Fruit fly (Drosophila melanogaster) whole organism, embryonic: ENCODE results near the gene Tehao.

Source experiments
- Bteb2 ChIP-seq: fragments of 200-800 bp; sonication (Bioruptor generic); optimal IDR thresholded peaks from 2 replicates; lab custom pipeline; 2016; ENCODE audit warnings: missing biosample characterization, missing genetic modification characterization
- CG10654 ChIP-seq: fragments of 200-800 bp; sonication (Bioruptor generic); optimal IDR thresholded peaks from 2 replicates; lab custom pipeline; 2016; ENCODE audit warnings: missing biosample characterization, missing genetic modification characterization
- CG10979 ChIP-seq: fragments of 200-800 bp; sonication (Bioruptor generic); optimal IDR thresholded peaks from 2 replicates; lab custom pipeline; 2018; ENCODE audit warnings: missing biosample characterization, mild to moderate bottlenecking, missing genetic modification characterization, moderate library complexity
- CG11398 ChIP-seq: fragments of 200-800 bp; sonication (Bioruptor generic); optimal IDR thresholded peaks from 2 replicates; lab custom pipeline; 2016; ENCODE audit warnings: missing biosample characterization, missing genetic modification characterization
- CG12155 ChIP-seq: fragments of 200-800 bp; sonication (Bioruptor generic); optimal IDR thresholded peaks from 3 replicates; lab custom pipeline; 2016; ENCODE audit warnings: missing biosample characterization, missing genetic modification characterization
- CG12942 ChIP-seq: fragments of 200-800 bp; sonication (Bioruptor generic); optimal IDR thresholded peaks from 3 replicates; lab custom pipeline; 2016; ENCODE audit warnings: missing biosample characterization, missing genetic modification characterization
- CG1529 ChIP-seq: fragments of 200-800 bp; sonication (Bioruptor generic); optimal IDR thresholded peaks from 3 replicates; lab custom pipeline; 2018; ENCODE audit warnings: missing biosample characterization, missing genetic modification characterization
- CG17612 ChIP-seq: fragments of 200-800 bp; sonication (Bioruptor generic); IDR thresholded peaks from 2 replicates; pipeline ENCODE4 v1.3.6; 2022; ENCODE audit warnings: missing biosample characterization, missing genetic modification characterization
- CG17802 ChIP-seq: fragments of 200-800 bp; sonication (Bioruptor generic); optimal IDR thresholded peaks from 2 replicates; lab custom pipeline; 2018; ENCODE audit warnings: missing biosample characterization, mild to moderate bottlenecking, missing genetic modification characterization, moderate library complexity
- CG2116 ChIP-seq: fragments of 200-800 bp; sonication (Bioruptor generic); optimal IDR thresholded peaks from 3 replicates; lab custom pipeline; 2018; ENCODE audit warnings: missing biosample characterization, mild to moderate bottlenecking, missing genetic modification characterization
- CG2202 ChIP-seq: fragments of 200-800 bp; sonication (Bioruptor generic); optimal IDR thresholded peaks from 2 replicates; lab custom pipeline; 2018; ENCODE audit warnings: missing biosample characterization, mild to moderate bottlenecking, missing genetic modification characterization
- CG2678 ChIP-seq: fragments of 200-800 bp; sonication (Bioruptor generic); optimal IDR thresholded peaks from 3 replicates; lab custom pipeline; 2019; ENCODE audit warnings: missing biosample characterization, mild to moderate bottlenecking, missing genetic modification characterization, moderate library complexity
- CG3163 ChIP-seq: fragments of 200-800 bp; sonication (Bioruptor generic); optimal IDR thresholded peaks from 3 replicates; lab custom pipeline; 2016; ENCODE audit warnings: missing biosample characterization, missing genetic modification characterization
- CG32532 ChIP-seq: fragments of 200-800 bp; sonication (Bioruptor generic); IDR thresholded peaks from 2 replicates; pipeline ENCODE4 v1.3.6; 2022; ENCODE audit warnings: missing biosample characterization, missing genetic modification characterization
- CG4360 ChIP-seq: fragments of 200-800 bp; sonication (Bioruptor generic); IDR thresholded peaks from 2 replicates; pipeline ENCODE4 v1.3.6; 2022; ENCODE audit warnings: missing biosample characterization, missing genetic modification characterization
- CG7786 ChIP-seq: fragments of 200-800 bp; sonication (Bioruptor generic); optimal IDR thresholded peaks from 2 replicates; lab custom pipeline; 2016; ENCODE audit warnings: missing biosample characterization, missing genetic modification characterization
- Dbx ChIP-seq: fragments of 200-800 bp; sonication (Bioruptor generic); IDR thresholded peaks from 3 replicates; pipeline ENCODE4 v1.3.6; 2022; ENCODE audit warnings: missing biosample characterization, missing genetic modification characterization
- Dek ChIP-seq: fragments of 200-800 bp; sonication (Bioruptor generic); optimal IDR thresholded peaks from 3 replicates; lab custom pipeline; 2019; ENCODE audit warnings: missing biosample characterization, mild to moderate bottlenecking, missing genetic modification characterization, moderate library complexity
- Dp ChIP-seq: fragments of 200-800 bp; sonication (Bioruptor generic); optimal IDR thresholded peaks from 2 replicates; lab custom pipeline; 2018; ENCODE audit warnings: missing biosample characterization, mild to moderate bottlenecking, missing genetic modification characterization, moderate library complexity
- E2f2 ChIP-seq: fragments of 200-800 bp; sonication (Bioruptor generic); IDR thresholded peaks from 2 replicates; pipeline ENCODE4 v1.3.6; 2022; ENCODE audit warnings: missing biosample characterization, missing genetic modification characterization
- Ets65A ChIP-seq: fragments of 200-800 bp; sonication (Bioruptor generic); peaks from one replicate; lab custom pipeline; 2016; ENCODE audit warnings: missing biosample characterization, missing genetic modification characterization
- GATAe ChIP-seq: fragments of 200-800 bp; sonication (Bioruptor generic); conservative IDR thresholded peaks from 2 replicates; pipeline ENCODE4 v1.3.6; 2022; ENCODE audit warnings: missing biosample characterization, missing genetic modification characterization
- HLH54F ChIP-seq: fragments of 200-800 bp; sonication (Bioruptor generic); optimal IDR thresholded peaks from 3 replicates; lab custom pipeline; 2016; ENCODE audit warnings: missing biosample characterization, missing genetic modification characterization
- Hmr ChIP-seq: fragments of 200-800 bp; sonication (Bioruptor generic); optimal IDR thresholded peaks from 3 replicates; lab custom pipeline; 2017; ENCODE audit warnings: mild to moderate bottlenecking, missing biosample characterization, missing genetic modification reagents, missing genetic modification characterization
- Hmx ChIP-seq: fragments of 200-800 bp; sonication (Bioruptor generic); optimal IDR thresholded peaks from 2 replicates; lab custom pipeline; 2016; ENCODE audit warnings: missing biosample characterization, missing genetic modification characterization
- Kr ChIP-seq: fragments of 200-800 bp; sonication (Bioruptor generic); optimal IDR thresholded peaks from 2 replicates; lab custom pipeline; 2017; ENCODE audit warnings: missing biosample characterization, mild to moderate bottlenecking, missing genetic modification characterization
- NFAT ChIP-seq: fragments of 200-800 bp; sonication (Bioruptor generic); IDR thresholded peaks from 2 replicates; pipeline ENCODE4 v1.3.6; 2022; ENCODE audit warnings: missing biosample characterization, missing genetic modification characterization
- NfI ChIP-seq: fragments of 200-800 bp; sonication (Bioruptor generic); optimal IDR thresholded peaks from 3 replicates; lab custom pipeline; 2018; ENCODE audit warnings: missing biosample characterization, mild to moderate bottlenecking, missing genetic modification characterization, moderate library complexity
- Scr ChIP-seq: fragments of 200-800 bp; sonication (Bioruptor generic); IDR thresholded peaks from 2 replicates; pipeline ENCODE4 v1.3.6; 2022; ENCODE audit warnings: missing biosample characterization, missing genetic modification characterization; ENCODE audit not compliant: partially characterized antibody
- Six4 ChIP-seq: fragments of 200-800 bp; sonication (Bioruptor generic); optimal IDR thresholded peaks from 2 replicates; lab custom pipeline; 2016; ENCODE audit warnings: missing biosample characterization, missing genetic modification characterization
- Tbp ChIP-seq: fragments of >200 bp; optimal IDR thresholded peaks from 2 replicates; lab custom pipeline; 2018; ENCODE audit warnings: missing biosample characterization, missing genetic modification characterization
- aop ChIP-seq: fragments of 200-800 bp; sonication (Bioruptor generic); IDR thresholded peaks from 2 replicates; pipeline ENCODE4 v1.3.6; 2022; ENCODE audit warnings: missing biosample characterization, missing genetic modification characterization
- bbx ChIP-seq: fragments of 200-800 bp; sonication (Bioruptor generic); IDR thresholded peaks from 2 replicates; pipeline ENCODE4 v1.3.6; 2022; ENCODE audit warnings: missing biosample characterization, missing genetic modification characterization; ENCODE audit not compliant: partially characterized antibody
- bcd ChIP-seq: fragments of 200-800 bp; sonication (Bioruptor generic); optimal IDR thresholded peaks from 2 replicates; lab custom pipeline; 2017; ENCODE audit warnings: missing biosample characterization, mild to moderate bottlenecking, missing genetic modification characterization
- chif ChIP-seq, 2 experiments: fragments of 200-800 bp; sonication (Bioruptor generic); optimal IDR thresholded peaks; 3 replicates each; lab custom pipeline; 2016; ENCODE audit warnings: missing biosample characterization in 2 of 2, missing genetic modification characterization in 2 of 2
- croc ChIP-seq: fragments of 200-800 bp; sonication (Bioruptor generic); conservative IDR thresholded peaks from 3 replicates; pipeline ENCODE4 v1.3.6; 2022; ENCODE audit warnings: missing biosample characterization, missing genetic modification characterization
- emc ChIP-seq: fragments of 200-800 bp; sonication (Bioruptor generic); optimal IDR thresholded peaks from 2 replicates; lab custom pipeline; 2016; ENCODE audit warnings: missing biosample characterization, missing genetic modification characterization
- ftz-f1 ChIP-seq: fragments of 200-800 bp; sonication (Bioruptor generic); optimal IDR thresholded peaks from 2 replicates; lab custom pipeline; 2016; ENCODE audit warnings: missing biosample characterization, missing genetic modification characterization
- fu2 ChIP-seq: fragments of 200-800 bp; sonication (Bioruptor generic); optimal IDR thresholded peaks from 2 replicates; lab custom pipeline; 2016; ENCODE audit warnings: missing biosample characterization, missing genetic modification characterization
- lilli ChIP-seq: fragments of 200-800 bp; sonication (Bioruptor generic); optimal IDR thresholded peaks from 3 replicates; lab custom pipeline; 2016; ENCODE audit warnings: missing biosample characterization, missing genetic modification characterization
- p53 ChIP-seq: fragments of 200-800 bp; sonication (Bioruptor generic); optimal IDR thresholded peaks from 2 replicates; lab custom pipeline; 2016; ENCODE audit warnings: missing biosample characterization, missing genetic modification characterization
- pzg ChIP-seq: fragments of 200-800 bp; sonication (Bioruptor generic); optimal IDR thresholded peaks from 3 replicates; lab custom pipeline; 2018; ENCODE audit warnings: missing biosample characterization, mild to moderate bottlenecking, missing genetic modification characterization, moderate library complexity
- ro ChIP-seq: fragments of 200-800 bp; sonication (Bioruptor generic); IDR thresholded peaks from 2 replicates; pipeline ENCODE4 v1.3.6; 2022; ENCODE audit warnings: missing biosample characterization, missing genetic modification characterization
- row ChIP-seq: fragments of 200-800 bp; sonication (Bioruptor generic); IDR thresholded peaks from 3 replicates; pipeline ENCODE4 v1.3.6; 2022; ENCODE audit warnings: missing biosample characterization, missing genetic modification characterization
- shn ChIP-seq: fragments of 200-800 bp; sonication (Bioruptor generic); optimal IDR thresholded peaks from 3 replicates; lab custom pipeline; 2016; ENCODE audit warnings: missing biosample characterization, missing genetic modification characterization
- sima ChIP-seq: fragments of 200-800 bp; sonication (Bioruptor generic); optimal IDR thresholded peaks from 2 replicates; lab custom pipeline; 2016; ENCODE audit warnings: missing biosample characterization, missing genetic modification characterization
- slou ChIP-seq: fragments of 200-800 bp; sonication (Bioruptor generic); optimal IDR thresholded peaks from 3 replicates; lab custom pipeline; 2016; ENCODE audit warnings: missing biosample characterization, missing genetic modification characterization
- slp2 ChIP-seq: fragments of 200-800 bp; sonication (Bioruptor generic); optimal IDR thresholded peaks from 2 replicates; lab custom pipeline; 2016; ENCODE audit warnings: missing biosample characterization, missing genetic modification characterization
- sr ChIP-seq: fragments of 200-800 bp; sonication (Bioruptor generic); IDR thresholded peaks from 3 replicates; pipeline ENCODE4 v1.3.6; 2022; ENCODE audit warnings: missing biosample characterization, missing genetic modification characterization
- wdn ChIP-seq: fragments of 200-800 bp; sonication (Bioruptor generic); IDR thresholded peaks from 2 replicates; pipeline ENCODE4 v1.3.6; 2022; ENCODE audit warnings: missing biosample characterization, missing genetic modification characterization
- zfh1 ChIP-seq: fragments of 200-800 bp; sonication (Bioruptor generic); IDR thresholded peaks from 3 replicates; pipeline ENCODE4 v1.3.6; 2022; ENCODE audit warnings: missing biosample characterization, missing genetic modification characterization

Tehao gene

DNA sequence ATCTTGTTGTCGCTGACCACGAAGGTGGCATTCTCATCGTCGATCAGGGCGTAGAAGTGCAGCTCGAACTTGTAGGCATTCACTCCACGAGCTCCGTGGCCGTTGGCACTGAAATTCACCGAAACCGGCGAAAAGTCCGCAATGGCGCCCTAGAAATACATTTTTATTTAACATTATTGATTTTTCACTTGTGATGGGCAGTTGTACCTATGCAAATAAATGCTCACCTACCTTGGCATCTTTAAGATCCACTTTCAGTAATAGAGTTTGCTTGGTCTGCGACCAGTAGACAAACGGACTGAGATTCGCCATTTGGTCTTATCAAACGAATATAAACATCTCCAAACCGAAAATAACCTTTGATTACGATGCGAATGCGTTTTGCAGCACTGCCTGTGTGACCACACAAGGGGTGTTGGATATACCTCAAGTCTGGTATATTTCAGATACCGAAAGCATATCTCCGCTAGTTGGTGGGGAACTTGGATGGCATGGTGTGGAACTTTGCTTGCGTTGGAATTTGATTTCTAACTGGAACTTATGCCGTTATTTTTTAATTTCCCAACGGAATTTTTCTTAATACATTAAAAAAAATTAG is 9.9 kb downstream of the Tehao start, which contains the start of gene Hacd2 (continued):
- TF ChIP-seq CG12155 (GFP tag; lab: Kevin White, UChicago) (no peak), CG7786 (GFP tag; lab: Kevin White, UChicago) (peak; percentile 23), CG12942 (peak; percentile 17), CG3163 (peak; percentile 33), NfI (GFP tag; lab: Kevin White, UChicago) (peak; percentile 19), bbx (peak; percentile 30; the same call in 1 of the 2 replicates), E2f2 (GFP tag; lab: Robert Waterston, UW) (peak; percentile 66), Scr (GFP tag; lab: Robert Waterston, UW) (peak; percentile 46), sr (GFP tag; lab: Robert Waterston, UW) (no peak), Tbp (GFP tag; lab: Kevin White, UChicago) (no peak), p53 (GFP tag; lab: Kevin White, UChicago) (peak; percentile 0), GATAe (GFP tag; lab: Robert Waterston, UW) (peak; percentile 41), ftz-f1 (peak; percentile 36), emc (GFP tag; lab: Kevin White, UChicago) (no peak), Ets65A (GFP tag; lab: Kevin White, UChicago) (peak; percentile 76), Dp (peak; percentile 52), CG10979 (tag; lab: Kevin White, UChicago) (no peak), CG32532 (GFP tag; lab: Robert Waterston, UW) (no peak), NFAT (GFP tag; lab: Robert Waterston, UW) (peak; percentile 35; the same call in 1 of the 2 replicates), HLH54F (GFP tag; lab: Kevin White, UChicago) (peak; percentile 39), CG11398 (GFP tag; lab: Kevin White, UChicago) (no peak), aop (GFP tag; lab: Robert Waterston, UW) (no peak), pzg (GFP tag; lab: Kevin White, UChicago) (peak; percentile 95), CG2202 (tag; lab: Kevin White, UChicago) (no peak), shn (peak; percentile 22), chif (GFP tag; optimal IDR thresholded peaks at IDR 0.05; lab: Kevin White, UChicago) (peak in 1 of 2 experiments; percentile 11), ro (GFP tag; lab: Robert Waterston, UW) (no peak), CG4360 (GFP tag; lab: Robert Waterston, UW) (no peak), Six4 (no peak), Hmr (GFP tag; lab: Kevin White, UChicago) (peak; percentile 75), Hmx (GFP tag; lab: Kevin White, UChicago) (no peak), row (GFP tag; lab: Robert Waterston, UW) (0 out of 3 replicates have a peak, but pooled peaks have one; percentile 13), croc (no peak), lilli (GFP tag; lab: Kevin White, UChicago) (peak; percentile 9), Dbx (GFP tag; lab: Robert Waterston, UW) (peak; percentile 52; the same call in 1 of the 3 replicates), CG2678 (no peak), bcd (GFP tag; lab: Kevin White, UChicago) (peak; percentile 7), CG1529 (GFP tag; lab: Kevin White, UChicago) (peak; percentile 17), wdn (GFP tag; lab: Robert Waterston, UW) (no peak), CG17802 (tag; lab: Kevin White, UChicago) (no peak), fu2 (peak; percentile 11), sima (no peak), CG17612 (no peak), slou (GFP tag; lab: Kevin White, UChicago) (no peak), CG10654 (GFP tag; lab: Kevin White, UChicago) (no peak), Bteb2 (GFP tag; lab: Kevin White, UChicago) (peak; percentile 27), Dek (peak; percentile 31), CG2116 (peak; percentile 48), zfh1 (0 out of 3 replicates have a peak, but pooled peaks have one; percentile 29), Kr (GFP tag; lab: Kevin White, UChicago) (no peak), slp2 (GFP tag; lab: Kevin White, UChicago) (no peak)
